Worm (Caenorhabditis elegans): ENCODE results near the gene C05E11.6.
A peak's percentile ranks its signal among the peaks of the same experiment; 100 is the strongest.

Gene C05E11.6

DNA sequence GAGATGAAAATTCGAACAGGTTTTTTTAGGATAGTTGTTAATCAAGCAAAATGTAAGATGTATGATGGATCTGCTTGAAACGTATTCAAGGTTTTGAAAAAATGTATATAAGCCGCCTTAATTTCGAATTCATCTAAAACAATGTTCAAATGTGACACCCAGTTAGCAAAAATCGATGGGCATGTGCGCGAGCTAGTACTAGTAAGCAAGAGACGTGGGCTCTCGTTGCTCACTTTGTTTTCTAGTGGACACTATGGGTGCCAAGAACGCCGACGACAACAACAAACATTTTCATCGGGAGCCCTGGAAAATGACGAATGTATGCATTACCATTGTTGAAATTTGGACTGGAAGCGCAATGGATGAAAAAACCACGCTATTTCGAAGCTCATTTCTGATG, 40.8 kb upstream of the C05E11.6 start:
- no peak for TF ChIP-seq bed-3 (GFP tag; optimal IDR thresholded peaks at IDR 0.05)
- peak; percentile 55 for TF ChIP-seq ces-1 (GFP tag; optimal IDR thresholded peaks at IDR 0.05)

DNA sequence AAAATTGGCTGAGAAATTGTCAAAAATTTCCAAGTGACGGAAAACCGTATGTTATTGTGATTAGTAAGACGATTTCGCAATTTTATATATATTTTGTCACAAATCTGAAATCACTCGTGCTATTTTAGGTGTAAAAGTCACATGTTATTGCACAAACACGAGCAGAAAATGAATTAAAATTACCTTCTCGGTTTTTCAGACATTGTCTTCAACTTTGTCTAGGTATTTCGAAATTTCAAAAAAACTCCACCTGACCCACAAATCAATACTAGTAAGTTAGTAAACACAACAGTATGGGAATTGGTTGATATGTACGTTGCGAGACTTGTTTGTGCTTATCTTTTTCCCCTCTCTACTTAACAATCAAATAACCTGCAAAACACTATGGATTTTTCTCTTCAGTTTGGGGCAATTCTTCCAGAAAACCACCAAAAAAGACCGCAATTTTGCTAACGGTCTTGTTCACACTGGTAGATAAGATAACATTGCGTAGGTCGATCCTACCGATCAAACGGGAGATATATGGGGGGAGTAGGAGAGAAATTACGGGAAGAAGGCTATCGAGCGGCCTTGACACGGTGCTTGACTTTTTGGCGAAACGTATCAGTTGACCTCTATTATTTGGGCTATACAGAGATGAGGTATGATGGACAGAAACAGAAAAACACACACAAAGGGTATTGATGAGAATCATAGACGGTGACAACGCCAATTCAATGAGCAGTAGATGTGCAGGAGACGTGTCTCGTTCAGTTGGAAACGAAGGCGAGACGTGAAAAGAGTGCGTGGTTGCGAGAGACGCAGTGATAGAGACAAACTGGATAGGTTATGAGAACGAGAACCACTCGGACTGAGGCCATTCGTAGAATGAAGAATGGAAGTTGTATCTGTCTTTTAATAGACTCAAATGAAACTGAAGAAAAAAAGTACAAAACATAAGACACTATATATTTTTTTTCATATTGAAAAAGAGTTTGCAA, 39.8 kb upstream of the C05E11.6 start, which contains the start of gene C07A12.7:
TSS of gene C07A12.7 (minus strand) at position 308 of the 980 bp plus-strand sequence.
- peak; percentile 39 for TF ChIP-seq nhr-2 (tag; optimal IDR thresholded peaks at IDR 0.05)
- TF ChIP-seq ceh-43 (GFP tag; optimal IDR thresholded peaks at IDR 0.05) = no peak
- peak; percentile 3 for TF ChIP-seq ces-1 (GFP tag; optimal IDR thresholded peaks at IDR 0.05)
- TF ChIP-seq drap-1 (GFP tag; optimal IDR thresholded peaks at IDR 0.05) = peak; percentile 3
- no peak for TF ChIP-seq mep-1 (tag; optimal IDR thresholded peaks at IDR 0.05)
- peak; percentile 62 for TF ChIP-seq unc-62 (GFP tag; optimal IDR thresholded peaks at IDR 0.05)
- peak; percentile 85 for TF ChIP-seq elt-1 (tag; optimal IDR thresholded peaks at IDR 0.05; ENCODE audit: borderline replicate concordance, insufficient read depth)
- no peak for TF ChIP-seq ceh-39 (tag; optimal IDR thresholded peaks at IDR 0.05)
- TF ChIP-seq ham-2 (GFP tag; optimal IDR thresholded peaks at IDR 0.05) = peak; percentile 81
- TF ChIP-seq nhr-28 (tag; optimal IDR thresholded peaks at IDR 0.05) = no peak

DNA sequence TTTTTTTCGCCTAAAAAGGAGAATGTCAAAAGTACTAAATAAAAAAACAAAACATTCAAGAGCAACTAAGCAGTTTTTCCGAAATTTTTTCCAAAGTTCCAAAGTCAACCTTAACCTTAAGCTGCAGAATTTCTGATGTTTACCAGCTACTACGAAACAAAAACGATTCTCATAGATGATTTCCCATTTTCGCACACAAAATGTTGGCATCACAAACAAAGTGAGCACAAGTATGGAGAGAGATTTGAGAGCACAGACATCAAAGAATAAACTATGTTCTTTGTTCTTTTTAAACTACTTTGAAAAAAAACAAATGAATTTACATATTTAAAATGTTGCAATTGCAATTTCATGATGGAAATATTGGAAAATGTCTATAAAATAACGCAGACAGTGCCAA, 38.6 kb upstream of the C05E11.6 start:
- TF ChIP-seq pha-4 (tag; optimal IDR thresholded peaks at IDR 0.05) (no peak), unc-39 (tag; optimal IDR thresholded peaks at IDR 0.05) (no peak), tbx-8 (GFP tag; optimal IDR thresholded peaks at IDR 0.05) (no peak), nhr-76 (tag; optimal IDR thresholded peaks at IDR 0.05) (no peak), nhr-12 (tag; optimal IDR thresholded peaks at IDR 0.05) (no peak), flh-1 (GFP tag; optimal IDR thresholded peaks at IDR 0.05) (no peak), ztf-11 (tag; optimal IDR thresholded peaks at IDR 0.05) (no peak), nhr-237 (tag; optimal IDR thresholded peaks at IDR 0.05) (no peak), hlh-1 (tag; optimal IDR thresholded peaks at IDR 0.05) (no peak)

DNA sequence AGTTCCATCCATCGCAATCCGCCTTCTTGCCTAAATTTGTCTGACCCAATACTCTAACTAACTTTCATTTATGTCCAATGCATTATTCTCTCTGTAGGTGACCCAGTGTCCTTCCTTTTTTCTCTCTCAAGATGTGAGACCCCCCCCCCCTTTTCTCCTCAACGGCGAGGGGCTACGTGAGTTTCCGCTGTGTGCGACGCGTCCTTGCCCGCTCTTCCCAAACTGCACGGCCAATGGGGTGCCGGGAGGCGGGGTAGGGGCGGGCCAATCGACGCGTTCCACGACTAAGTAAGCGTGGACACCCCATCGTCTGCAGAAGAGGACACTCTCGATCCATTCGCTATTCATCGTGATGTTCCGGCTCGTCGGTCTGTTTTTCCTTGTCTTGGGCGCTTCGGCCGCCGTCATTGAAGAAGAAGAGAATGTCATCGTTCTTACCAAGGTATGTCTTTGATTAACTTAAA, 38.0 kb upstream of the C05E11.6 start, which contains the start of gene pdi-2:
TSS of gene pdi-2 (plus strand) at position 269 of the 464 bp plus-strand sequence.
- TF ChIP-seq unc-120 (tag; optimal IDR thresholded peaks at IDR 0.05; ENCODE audit: poor library complexity, severe bottlenecking) = peak; percentile 63
- no peak for TF ChIP-seq nhr-76 (tag; optimal IDR thresholded peaks at IDR 0.05)
- no peak for TF ChIP-seq unc-39 (tag; optimal IDR thresholded peaks at IDR 0.05)
- peak; percentile 66 for TF ChIP-seq cnd-1 (tag; optimal IDR thresholded peaks at IDR 0.05)
- TF ChIP-seq unc-62 (GFP tag; optimal IDR thresholded peaks at IDR 0.05) = peak; percentile 0
- TF ChIP-seq nhr-28 (tag; optimal IDR thresholded peaks at IDR 0.05) = no peak
- TF ChIP-seq nhr-2 (tag; optimal IDR thresholded peaks at IDR 0.05) = peak; percentile 41
- TF ChIP-seq ces-1 (GFP tag; optimal IDR thresholded peaks at IDR 0.05) = peak; percentile 74
- peak; percentile 86 for TF ChIP-seq sptf-1 (tag; optimal IDR thresholded peaks at IDR 0.05)
- TF ChIP-seq mab-5 (tag; optimal IDR thresholded peaks at IDR 0.05) = no peak
- TF ChIP-seq hlh-1 (tag; optimal IDR thresholded peaks at IDR 0.05) = no peak
- peak; percentile 88 for TF ChIP-seq lsy-2 (tag; optimal IDR thresholded peaks at IDR 0.05)
- peak; percentile 21 for TF ChIP-seq nhr-237 (tag; optimal IDR thresholded peaks at IDR 0.05)
- no peak for TF ChIP-seq tbx-8 (GFP tag; optimal IDR thresholded peaks at IDR 0.05)
- TF ChIP-seq nhr-12 (tag; optimal IDR thresholded peaks at IDR 0.05) = no peak
- peak; percentile 87 for TF ChIP-seq mls-2 (tag; optimal IDR thresholded peaks at IDR 0.05)
- no peak for TF ChIP-seq sem-2 (GFP tag; optimal IDR thresholded peaks at IDR 0.05)
- TF ChIP-seq blmp-1 (tag; optimal IDR thresholded peaks at IDR 0.05) = peak; percentile 24
- TF ChIP-seq M03D4.4 (tag; optimal IDR thresholded peaks at IDR 0.05) = peak; percentile 73
- peak; percentile 16 for TF ChIP-seq ceh-43 (GFP tag; optimal IDR thresholded peaks at IDR 0.05)
- TF ChIP-seq zip-8 (tag; optimal IDR thresholded peaks at IDR 0.05) = no peak
- no peak for TF ChIP-seq snpc-4 (tag; optimal IDR thresholded peaks at IDR 0.05)
- TF ChIP-seq mep-1 (tag; optimal IDR thresholded peaks at IDR 0.05) = peak; percentile 54
- TF ChIP-seq drap-1 (GFP tag; optimal IDR thresholded peaks at IDR 0.05) = peak; percentile 73
- TF ChIP-seq lin-32 (GFP tag; optimal IDR thresholded peaks at IDR 0.05) = peak; percentile 49
- TF ChIP-seq bed-3 (GFP tag; optimal IDR thresholded peaks at IDR 0.05) = peak; percentile 6
- no peak for TF ChIP-seq elt-1 (tag; optimal IDR thresholded peaks at IDR 0.05; ENCODE audit: borderline replicate concordance, insufficient read depth)
- TF ChIP-seq ceh-83 (GFP tag; optimal IDR thresholded peaks at IDR 0.05) = peak; percentile 49
- TF ChIP-seq lin-13 (tag; optimal IDR thresholded peaks at IDR 0.05) = peak; percentile 14
- peak; percentile 94 for TF ChIP-seq ham-2 (GFP tag; optimal IDR thresholded peaks at IDR 0.05)
